Fruit fly (Drosophila melanogaster) whole organism: ENCODE data around the gene Prosalpha2.

ENCODE experiments used
- CG8478 ChIP-seq: fragments of >200 bp; optimal IDR thresholded peaks from 2 replicates; lab custom pipeline; 2018; ENCODE audit warnings: inconsistent platforms
- Dll ChIP-seq: fragments of >200 bp; optimal IDR thresholded peaks from 2 replicates; lab custom pipeline; 2017
- EcR ChIP-seq, 2 experiments: fragments of >200 bp; optimal IDR thresholded peaks; 2 replicates each; lab custom pipeline; 2017; ENCODE audit warnings: missing biosample characterization in 2 of 2, missing genetic modification characterization in 2 of 2, missing genetic modification reagents in 2 of 2
- pan ChIP-seq: fragments of >200 bp; optimal IDR thresholded peaks from 2 replicates; lab custom pipeline; 2017
- psq ChIP-seq: fragments of >200 bp; optimal IDR thresholded peaks from 2 replicates; lab custom pipeline; 2017
- usp ChIP-seq: fragments of >200 bp; optimal IDR thresholded peaks from 2 replicates; lab custom pipeline; 2017; ENCODE audit warnings: missing biosample characterization, missing genetic modification characterization, mixed read lengths

Gene Prosalpha2

DNA sequence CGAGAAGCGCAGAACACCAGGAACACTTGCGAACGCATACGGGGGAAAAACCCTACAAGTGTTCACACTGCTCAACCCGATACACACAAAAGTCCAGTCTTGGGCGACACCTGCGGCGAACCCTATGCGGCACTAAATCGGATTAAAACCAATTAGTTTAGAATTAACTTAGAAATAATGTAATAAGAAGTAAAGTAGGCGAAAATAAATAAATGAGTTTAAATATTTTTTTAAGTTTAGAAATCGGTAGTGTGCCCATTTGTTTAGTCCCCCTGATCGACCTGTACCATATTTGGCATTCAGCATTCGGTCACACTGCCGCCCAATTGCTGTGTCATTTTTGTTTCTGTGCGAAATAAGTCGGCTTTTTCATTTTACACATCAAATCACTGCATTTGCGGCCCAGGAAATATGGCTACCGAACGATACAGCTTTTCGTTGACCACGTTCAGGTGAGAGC, at the start of gene Prosalpha2:
TSS of gene Prosalpha2 (plus strand) at position 292 of the 460 bp plus-strand sequence.
- TF ChIP-seq psq (lab: Kevin White, UChicago) (no peak), pan (lab: Kevin White, UChicago) (no peak), Dll (lab: Kevin White, UChicago) (no peak), usp (GFP tag; lab: Kevin White, UChicago) (no peak), CG8478 (lab: Kevin White, UChicago) (no peak), EcR (GFP tag; optimal IDR thresholded peaks at IDR 0.05; lab: Kevin White, UChicago) (no peak)

dm6 chr3R:12382563-12382962, 48.6 kb upstream of the Prosalpha2 start, which contains the start of gene CG10035:
TSS of gene CG10035 (minus strand) at chr3R:12382691.
- TF ChIP-seq CG8478 (lab: Kevin White, UChicago) (no peak), EcR (GFP tag; optimal IDR thresholded peaks at IDR 0.05; lab: Kevin White, UChicago) (no peak), psq (lab: Kevin White, UChicago) (no peak), Dll (lab: Kevin White, UChicago) (no peak), pan (lab: Kevin White, UChicago) (no peak), usp (GFP tag; lab: Kevin White, UChicago) (no peak)

DNA sequence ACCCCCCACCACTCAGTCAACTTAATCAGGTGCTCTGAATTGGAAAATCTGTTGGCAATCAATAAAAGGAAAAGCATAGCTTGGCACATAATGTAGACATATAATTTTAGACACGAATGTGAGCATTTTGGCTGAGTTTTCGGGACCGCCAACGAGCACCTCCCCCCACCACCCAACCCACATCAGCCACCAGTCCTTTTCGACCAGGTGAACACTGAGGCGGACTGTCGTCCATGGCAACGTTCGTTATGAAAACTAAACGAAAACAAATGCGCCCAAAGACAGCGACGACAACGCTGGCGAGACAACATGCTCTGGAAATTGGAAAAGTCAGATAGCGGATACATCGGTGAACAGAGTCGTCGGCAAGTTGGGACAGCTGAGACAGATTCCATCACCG, 48.1 kb upstream of the Prosalpha2 start, which contains the start of gene GstD11:
TSS of gene GstD11 (plus strand) at position 301 of the 400 bp plus-strand sequence.
- TF ChIP-seq EcR (GFP tag; optimal IDR thresholded peaks at IDR 0.05; lab: Kevin White, UChicago) (no peak), Dll (lab: Kevin White, UChicago) (no peak), CG8478 (lab: Kevin White, UChicago) (no peak), psq (lab: Kevin White, UChicago) (no peak), pan (lab: Kevin White, UChicago) (no peak), usp (GFP tag; lab: Kevin White, UChicago) (no peak)

DNA sequence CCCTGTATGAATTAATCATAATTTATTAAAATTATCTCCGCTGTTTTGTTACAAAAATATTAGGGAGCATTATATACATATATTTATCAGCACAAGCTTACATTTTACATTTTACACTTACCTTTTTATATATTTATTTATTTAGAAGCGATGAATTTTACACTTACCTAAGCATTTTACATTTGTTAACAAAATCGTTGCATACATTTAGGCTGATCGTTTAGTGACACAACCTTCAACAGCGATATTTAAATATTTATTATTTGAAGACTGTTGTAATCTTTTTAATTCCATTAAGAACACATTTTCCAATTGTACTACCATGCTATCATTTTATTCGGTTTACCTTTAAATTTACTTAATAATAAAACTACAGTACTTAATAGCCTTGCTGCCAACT, 47.3 kb upstream of the Prosalpha2 start:
- TF ChIP-seq CG8478 (lab: Kevin White, UChicago), result no peak
- TF ChIP-seq EcR (GFP tag; optimal IDR thresholded peaks at IDR 0.05; lab: Kevin White, UChicago), result no peak
- no peak for TF ChIP-seq psq (lab: Kevin White, UChicago)
- TF ChIP-seq Dll (lab: Kevin White, UChicago), result no peak

DNA sequence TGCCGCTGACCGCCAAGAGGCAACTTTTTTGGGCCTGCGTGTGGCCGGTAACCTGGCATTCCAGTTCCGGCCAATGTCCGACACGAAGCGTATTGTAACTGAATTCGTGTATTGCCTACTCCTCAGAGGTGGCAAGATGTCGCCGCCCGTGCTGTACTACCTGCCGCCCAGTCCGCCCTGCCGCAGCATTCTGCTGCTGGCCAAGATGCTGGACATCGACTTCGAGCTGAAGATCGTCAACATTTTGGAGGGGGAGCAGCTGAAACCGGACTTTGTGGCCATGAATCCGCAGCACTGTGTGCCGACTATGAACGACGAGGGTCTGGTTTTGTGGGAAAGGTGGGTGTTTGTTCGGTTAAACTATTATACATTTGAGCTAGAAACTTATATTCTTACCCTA, 46.8 kb upstream of the Prosalpha2 start:
- TF ChIP-seq Dll (lab: Kevin White, UChicago), result no peak
- TF ChIP-seq EcR (GFP tag; optimal IDR thresholded peaks at IDR 0.05; lab: Kevin White, UChicago), result no peak
- TF ChIP-seq CG8478 (lab: Kevin White, UChicago), result no peak
- TF ChIP-seq usp (GFP tag; lab: Kevin White, UChicago), result no peak
- TF ChIP-seq pan (lab: Kevin White, UChicago), result no peak
- no peak for TF ChIP-seq psq (lab: Kevin White, UChicago)

DNA sequence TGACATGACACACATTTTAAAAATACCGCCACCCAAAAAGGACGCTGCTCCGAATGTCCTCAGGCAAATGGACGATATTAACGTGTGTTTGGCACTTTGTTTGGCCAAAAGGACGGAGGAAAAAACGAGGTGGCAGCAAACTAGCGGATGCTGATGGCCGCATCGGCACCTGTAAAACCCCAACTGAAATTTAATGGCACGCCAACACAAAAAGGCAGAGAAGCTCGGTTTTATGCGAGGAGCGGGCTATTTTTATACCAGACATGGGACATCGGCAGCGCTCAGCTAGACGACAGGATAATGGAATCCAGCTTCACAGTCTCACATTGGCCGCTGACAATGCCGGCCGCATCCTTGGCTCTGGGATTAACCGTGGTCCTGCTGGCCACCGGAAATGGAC, 45.2 kb upstream of the Prosalpha2 start, which contains the start of gene Sol1:
TSS of gene Sol1 (plus strand) at position 301 of the 400 bp plus-strand sequence.
- TF ChIP-seq pan (lab: Kevin White, UChicago), result no peak
- TF ChIP-seq psq (lab: Kevin White, UChicago), result no peak
- TF ChIP-seq CG8478 (lab: Kevin White, UChicago), result no peak
- no peak for TF ChIP-seq Dll (lab: Kevin White, UChicago)
- no peak for TF ChIP-seq usp (GFP tag; lab: Kevin White, UChicago)
- TF ChIP-seq EcR (GFP tag; optimal IDR thresholded peaks at IDR 0.05; lab: Kevin White, UChicago), result no peak

- TF ChIP-seq pan (lab: Kevin White, UChicago) (no peak), Dll (lab: Kevin White, UChicago) (no peak), EcR (GFP tag; optimal IDR thresholded peaks at IDR 0.05; lab: Kevin White, UChicago) (no peak), usp (GFP tag; lab: Kevin White, UChicago) (no peak), CG8478 (lab: Kevin White, UChicago) (no peak), psq (lab: Kevin White, UChicago) (no peak)
Measured at dm6 chr3R:12386965-12387364, 44.2 kb upstream of the Prosalpha2 start, which contains the start of gene CG33098. TSS of gene CG33098 (plus strand) at chr3R:12387188.

dm6 chr3R:12395880-12396279, 35.2 kb upstream of the Prosalpha2 start, which contains the start of the genes CG10096 and CG10097:
TSS of gene CG10096 (minus strand) at chr3R:12395980.
TSS of gene CG10097 (minus strand) at chr3R:12395980.
- TF ChIP-seq psq (lab: Kevin White, UChicago) (no peak), pan (lab: Kevin White, UChicago) (no peak), CG8478 (lab: Kevin White, UChicago) (no peak), EcR (GFP tag; optimal IDR thresholded peaks at IDR 0.05; lab: Kevin White, UChicago) (no peak)

DNA sequence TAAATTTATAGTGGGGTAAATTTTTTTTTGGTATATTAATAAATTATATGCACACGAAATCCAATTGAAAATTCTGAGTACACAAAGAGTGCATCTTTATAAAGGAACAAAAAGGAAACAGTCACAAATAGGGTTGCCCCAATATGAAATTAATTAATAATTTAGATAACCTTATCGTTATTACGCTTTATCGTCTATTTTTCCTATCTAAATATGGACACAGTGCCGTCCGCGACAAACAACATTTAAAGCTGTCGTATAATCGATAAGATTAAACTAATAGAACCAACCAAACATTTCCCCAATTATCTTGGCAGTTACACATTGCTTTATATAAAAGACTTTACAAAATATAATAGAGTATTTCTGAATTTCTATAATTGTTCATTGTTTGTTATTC, 33.1 kb upstream of the Prosalpha2 start:
- TF ChIP-seq EcR (GFP tag; optimal IDR thresholded peaks at IDR 0.05; lab: Kevin White, UChicago) (no peak), pan (lab: Kevin White, UChicago) (no peak), psq (lab: Kevin White, UChicago) (no peak), Dll (lab: Kevin White, UChicago) (no peak), usp (GFP tag; lab: Kevin White, UChicago) (no peak), CG8478 (lab: Kevin White, UChicago) (no peak)

dm6 chr3R:12398620-12399247, 32.4 kb upstream of the Prosalpha2 start, which contains the start of gene Cyp9f3:
TSS of gene Cyp9f3 (minus strand) at chr3R:12398929.
- TF ChIP-seq EcR (GFP tag; optimal IDR thresholded peaks at IDR 0.05; lab: Kevin White, UChicago) (no peak), CG8478 (lab: Kevin White, UChicago) (no peak), pan (lab: Kevin White, UChicago) (no peak), psq (lab: Kevin White, UChicago) (no peak), usp (GFP tag; lab: Kevin White, UChicago) (no peak), Dll (lab: Kevin White, UChicago) (no peak)

dm6 chr3R:12401672-12402296, 29.3 kb upstream of the Prosalpha2 start, which contains the start of gene DNAlig3:
TSS of gene DNAlig3 (minus strand) at chr3R:12401839.
- no peak for TF ChIP-seq EcR (GFP tag; optimal IDR thresholded peaks at IDR 0.05; lab: Kevin White, UChicago)
- no peak for TF ChIP-seq usp (GFP tag; lab: Kevin White, UChicago)
- TF ChIP-seq CG8478 (lab: Kevin White, UChicago), result no peak
- TF ChIP-seq psq (lab: Kevin White, UChicago), result no peak
- no peak for TF ChIP-seq Dll (lab: Kevin White, UChicago)
- TF ChIP-seq pan (lab: Kevin White, UChicago), result no peak
